Worm (Caenorhabditis elegans) whole organism, L1 larva: ENCODE measurements around the gene best-24.

Experiments
- hlh-4 ChIP-seq: sonication (generic microtip); optimal IDR thresholded peaks from 2 replicates; lab custom pipeline; 2016; ENCODE audit warnings: mild to moderate bottlenecking, missing genetic modification characterization, missing compliant biosample characterization
- isw-1 ChIP-seq: fragments of 200-800 bp; sonication (Bioruptor generic); IDR thresholded peaks from 2 replicates; pipeline ENCODE4 v1.3.6; 2022; ENCODE audit warnings: missing genetic modification characterization, missing compliant biosample characterization
- lin-39 ChIP-seq: fragments of 150-350 bp; optimal IDR thresholded peaks from 2 replicates; lab custom pipeline; 2014; ENCODE audit warnings: missing biosample characterization, missing genetic modification reagents, missing genetic modification characterization
- nhr-237 ChIP-seq: fragments of 150-350 bp; optimal IDR thresholded peaks from 2 replicates; lab custom pipeline; 2014; ENCODE audit warnings: missing biosample characterization, missing genetic modification characterization
- nhr-77 ChIP-seq: fragments of 150-350 bp; optimal IDR thresholded peaks from 2 replicates; lab custom pipeline; 2014; ENCODE audit warnings: missing biosample characterization, missing genetic modification characterization
- pqm-1 ChIP-seq: sonication (generic microtip); optimal IDR thresholded peaks from 3 replicates; lab custom pipeline; 2017; ENCODE audit warnings: missing biosample characterization, missing genetic modification characterization
- sup-37 ChIP-seq: fragments of 200-800 bp; sonication (Bioruptor generic); optimal IDR thresholded peaks from 2 replicates; lab custom pipeline; 2018; ENCODE audit warnings: mild to moderate bottlenecking, missing genetic modification characterization, missing compliant biosample characterization
- unc-98 ChIP-seq: fragments of 200-800 bp; sonication (Bioruptor generic); IDR thresholded peaks from 2 replicates; pipeline ENCODE4 v1.3.6; 2022; ENCODE audit warnings: missing genetic modification characterization, missing compliant biosample characterization

DNA sequence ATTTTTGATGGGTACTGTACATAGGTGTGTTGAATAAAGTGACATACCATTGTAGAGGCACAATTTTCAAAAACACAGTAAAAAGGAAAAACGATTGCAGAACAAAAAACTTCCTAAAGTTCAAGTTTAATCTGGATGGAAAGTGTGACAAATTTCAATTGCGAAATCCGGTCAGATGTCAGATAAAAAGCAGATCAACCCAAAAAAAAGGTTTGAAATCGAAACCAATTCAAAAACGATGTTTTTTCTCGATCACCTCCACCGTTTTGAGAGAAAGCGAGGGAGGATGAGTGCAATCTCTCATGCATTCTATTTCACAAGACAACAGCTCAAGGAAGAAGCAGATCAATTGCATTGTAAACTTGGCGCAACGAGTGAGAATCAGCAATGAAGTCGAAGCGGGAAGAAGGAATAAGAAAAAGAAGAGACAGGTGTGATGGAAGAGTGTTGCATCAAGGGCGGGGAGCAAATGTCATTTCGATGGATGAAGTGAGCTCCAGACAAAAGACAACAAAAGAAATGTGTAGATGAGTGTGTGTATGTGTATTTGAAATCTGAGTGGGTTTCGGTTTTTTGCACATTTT, 20.6 kb upstream of the best-24 start:
- TF ChIP-seq hlh-4 (tag; lab: Kevin White, UChicago): no peak
- TF ChIP-seq nhr-237 (tag; lab: Kevin White, UChicago): no peak
- no peak for TF ChIP-seq nhr-77
- no peak for TF ChIP-seq isw-1 (GFP tag; lab: Robert Waterston, UW)
- TF ChIP-seq unc-98 (GFP tag; lab: Robert Waterston, UW): no peak
- TF ChIP-seq pqm-1 (tag; lab: Kevin White, UChicago): no peak
- TF ChIP-seq sup-37 (GFP tag; lab: Kevin White, UChicago): no peak
- TF ChIP-seq lin-39 (tag; lab: Kevin White, UChicago): no peak
